Fruit fly (Drosophila melanogaster): Measurements from ENCODE around the gene E5.

dm6 chr3R:13918045-13918444 lies 43.3 kb upstream of the E5 start:
- TF ChIP-seq Dfd (GFP tag; optimal IDR thresholded peaks at IDR 0.05), result no peak
- no peak for TF ChIP-seq CG6791 (GFP tag; IDR thresholded peaks at IDR 0.05; ENCODE audit: partially characterized antibody)
- TF ChIP-seq CG16779 (GFP tag; IDR thresholded peaks at IDR 0.05), result no peak
- no peak for TF ChIP-seq CG6854 (GFP tag; optimal IDR thresholded peaks at IDR 0.05)
- no peak for TF ChIP-seq Dbx (GFP tag; IDR thresholded peaks at IDR 0.05)

All from whole organism, embryonic.